Worm (Caenorhabditis elegans): ENCODE measurements around the gene lys-8.

DNA sequence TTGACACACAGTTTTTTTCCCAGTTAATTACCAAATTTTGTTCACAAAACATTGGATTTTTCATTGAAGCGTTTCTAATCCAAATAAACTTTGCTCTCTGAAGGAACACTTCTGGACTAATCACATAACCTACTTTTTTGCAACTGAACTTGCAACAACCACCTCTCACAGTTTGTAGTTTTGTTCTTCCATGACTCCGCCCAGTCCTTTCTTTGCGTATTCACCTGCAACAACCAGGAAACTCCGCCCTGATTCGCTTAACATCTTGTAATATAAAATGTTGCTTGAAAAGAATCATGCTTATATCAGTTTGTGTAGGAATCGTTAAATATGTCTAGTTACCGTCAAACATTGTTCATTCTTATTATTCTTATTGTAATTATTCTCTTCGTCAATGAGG lies 29.5 kb upstream of the lys-8 start, which contains the start of gene ins-11:
- TF ChIP-seq fkh-10 (GFP tag; optimal IDR thresholded peaks at IDR 0.05) (no peak), nhr-23 (tag; optimal IDR thresholded peaks at IDR 0.05) (no peak), fos-1 (tag; optimal IDR thresholded peaks at IDR 0.05) (no peak), egl-5 (tag; optimal IDR thresholded peaks at IDR 0.05) (no peak), tbx-2 (tag; optimal IDR thresholded peaks at IDR 0.05) (no peak)
